Fruit fly (Drosophila melanogaster) whole organism, pupa: ENCODE measurements around the gene ATPsynCF6.

Source experiments
- CG13204 ChIP-seq: fragments of 200-800 bp; sonication (Bioruptor generic); optimal IDR thresholded peaks from 2 replicates; lab custom pipeline; 2018; ENCODE audit warnings: missing biosample characterization, mild to moderate bottlenecking, missing genetic modification characterization, moderate library complexity
- CG17806 ChIP-seq: fragments of 200-800 bp; sonication (Bioruptor generic); optimal IDR thresholded peaks from 2 replicates; lab custom pipeline; 2018; ENCODE audit warnings: missing biosample characterization, mild to moderate bottlenecking, missing genetic modification characterization, moderate library complexity
- CG32121 ChIP-seq: fragments of 200-800 bp; sonication (Bioruptor generic); IDR thresholded peaks from 2 replicates; pipeline ENCODE4 v1.3.6; 2022; ENCODE audit warnings: missing biosample characterization, missing genetic modification characterization
- CG8159 ChIP-seq: fragments of 200-800 bp; sonication (Bioruptor generic); optimal IDR thresholded peaks from 3 replicates; lab custom pipeline; 2018; ENCODE audit warnings: missing biosample characterization, mild to moderate bottlenecking, missing genetic modification characterization, moderate library complexity
- CG9948 ChIP-seq: fragments of 200-800 bp; sonication (Bioruptor generic); optimal IDR thresholded peaks from 2 replicates; lab custom pipeline; 2018; ENCODE audit warnings: missing biosample characterization, mild to moderate bottlenecking, missing genetic modification characterization, moderate library complexity
- D1 ChIP-seq: fragments of 200-800 bp; sonication (Bioruptor generic); optimal IDR thresholded peaks from 2 replicates; lab custom pipeline; 2018; ENCODE audit warnings: missing biosample characterization, mild to moderate bottlenecking, missing genetic modification characterization, moderate library complexity
- EcR ChIP-seq: fragments of 200-800 bp; sonication (Bioruptor generic); optimal IDR thresholded peaks from 3 replicates; lab custom pipeline; 2019; ENCODE audit warnings: missing biosample characterization, missing genetic modification characterization, mild to moderate bottlenecking, moderate library complexity, missing genetic modification reagents
- Pif1A ChIP-seq: fragments of 200-800 bp; sonication (Bioruptor generic); optimal IDR thresholded peaks from 3 replicates; lab custom pipeline; 2016; ENCODE audit warnings: missing biosample characterization, missing genetic modification characterization
- Snoo ChIP-seq: fragments of 200-800 bp; sonication (Bioruptor generic); optimal IDR thresholded peaks from 3 replicates; lab custom pipeline; 2017; ENCODE audit warnings: missing biosample characterization, mild to moderate bottlenecking, missing genetic modification characterization, inconsistent platforms
- fd96Ca ChIP-seq: fragments of 200-800 bp; sonication (Bioruptor generic); IDR thresholded peaks from 3 replicates; pipeline ENCODE4 v1.3.6; 2022; ENCODE audit warnings: missing biosample characterization, missing genetic modification characterization
- gl ChIP-seq: fragments of 200-800 bp; sonication (Bioruptor generic); optimal IDR thresholded peaks from 2 replicates; lab custom pipeline; 2018; ENCODE audit warnings: missing biosample characterization, mild to moderate bottlenecking, missing genetic modification characterization

DNA sequence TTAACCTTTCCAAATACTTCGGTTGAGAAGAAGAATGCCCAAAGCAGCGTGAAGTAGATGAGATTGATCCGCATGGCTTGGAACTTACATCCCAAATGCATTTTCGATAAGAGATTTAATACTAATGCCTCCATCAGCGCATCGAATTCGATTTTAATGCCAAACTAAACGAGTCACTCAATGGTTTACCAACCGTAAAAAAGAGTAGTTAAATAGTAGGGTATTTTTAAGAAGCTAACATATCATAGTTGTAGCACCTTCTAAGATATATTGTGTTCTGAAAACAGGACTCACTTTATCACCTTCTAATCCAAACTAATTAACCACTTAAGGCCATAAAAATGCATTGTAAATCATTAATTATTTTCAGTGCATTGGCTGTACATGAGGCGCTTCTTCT, 32.9 kb upstream of the ATPsynCF6 start, which contains the start of gene CG31515:
- TF ChIP-seq CG9948 (tag; lab: Kevin White, UChicago) (no peak), D1 (tag; lab: Kevin White, UChicago) (no peak), Snoo (tag; lab: Kevin White, UChicago) (no peak), fd96Ca (GFP tag; lab: Robert Waterston, UW) (no peak), CG8159 (tag; lab: Kevin White, UChicago) (no peak), EcR (GFP tag; lab: Kevin White, UChicago) (no peak), CG17806 (tag; lab: Kevin White, UChicago) (no peak), CG13204 (GFP tag; lab: Kevin White, UChicago) (no peak), gl (no peak), CG32121 (no peak), Pif1A (GFP tag; lab: Kevin White, UChicago) (no peak)
